Fruit fly (Drosophila melanogaster) whole organism, embryonic: ENCODE results near the gene spz5.
A peak's percentile ranks its signal among the peaks of the same experiment; 100 is the strongest.

Experiments
- Abd-B ChIP-seq: fragments of 200-800 bp; sonication (Bioruptor generic); optimal IDR thresholded peaks from 2 replicates; lab custom pipeline; 2018; ENCODE audit warnings: missing biosample characterization, mild to moderate bottlenecking, missing genetic modification characterization, moderate library complexity
- Adf1 ChIP-seq: fragments of 200-800 bp; sonication (Bioruptor generic); IDR thresholded peaks from 2 replicates; pipeline ENCODE4 v1.3.6; 2022; ENCODE audit warnings: missing biosample characterization, missing genetic modification characterization
- CG10147 ChIP-seq: fragments of 200-800 bp; sonication (Bioruptor generic); optimal IDR thresholded peaks from 2 replicates; lab custom pipeline; 2019; ENCODE audit warnings: missing biosample characterization, mild to moderate bottlenecking, missing genetic modification characterization, moderate library complexity
- CG10431 ChIP-seq: fragments of 200-800 bp; sonication (Bioruptor generic); optimal IDR thresholded peaks from 3 replicates; lab custom pipeline; 2018; ENCODE audit warnings: missing biosample characterization, mild to moderate bottlenecking, missing genetic modification characterization
- CG11696 ChIP-seq: fragments of 200-800 bp; sonication (Bioruptor generic); IDR thresholded peaks from 2 replicates; pipeline ENCODE4 v1.3.6; 2022; ENCODE audit warnings: missing biosample characterization, missing genetic modification characterization
- CG12236 ChIP-seq: fragments of 200-800 bp; sonication (Bioruptor generic); optimal IDR thresholded peaks from 2 replicates; lab custom pipeline; 2016; ENCODE audit warnings: missing biosample characterization, missing genetic modification characterization
- CG13123 ChIP-seq: fragments of 200-800 bp; sonication (Bioruptor generic); optimal IDR thresholded peaks from 2 replicates; lab custom pipeline; 2016; ENCODE audit warnings: missing biosample characterization, missing genetic modification characterization
- CG15269 ChIP-seq: fragments of 200-800 bp; sonication (Bioruptor generic); optimal IDR thresholded peaks from 2 replicates; lab custom pipeline; 2018; ENCODE audit warnings: missing biosample characterization, mild to moderate bottlenecking, missing genetic modification characterization, moderate library complexity
- CG18011 ChIP-seq: fragments of 200-800 bp; sonication (Bioruptor generic); optimal IDR thresholded peaks from 2 replicates; lab custom pipeline; 2017; ENCODE audit warnings: missing biosample characterization, missing genetic modification characterization, mild to moderate bottlenecking, moderate library complexity, missing genotype
- CG18764 ChIP-seq: fragments of 200-800 bp; sonication (Bioruptor generic); optimal IDR thresholded peaks from 3 replicates; lab custom pipeline; 2016; ENCODE audit warnings: missing biosample characterization, missing genetic modification characterization
- CG2202 ChIP-seq: fragments of 200-800 bp; sonication (Bioruptor generic); optimal IDR thresholded peaks from 2 replicates; lab custom pipeline; 2018; ENCODE audit warnings: missing biosample characterization, mild to moderate bottlenecking, missing genetic modification characterization
- CG30403 ChIP-seq: fragments of 200-800 bp; sonication (Bioruptor generic); optimal IDR thresholded peaks from 3 replicates; lab custom pipeline; 2016; ENCODE audit warnings: missing biosample characterization, missing genetic modification characterization
- CG3407 ChIP-seq: fragments of 200-800 bp; sonication (Bioruptor generic); optimal IDR thresholded peaks from 2 replicates; lab custom pipeline; 2018; ENCODE audit warnings: missing biosample characterization, mild to moderate bottlenecking, missing genetic modification characterization
- CG3726 ChIP-seq: fragments of 200-800 bp; sonication (Bioruptor generic); IDR thresholded peaks from 3 replicates; pipeline ENCODE4, ENCODE4 v1.3.6; 2022; ENCODE audit warnings: missing biosample characterization, missing genetic modification characterization
- CG5180 ChIP-seq: fragments of 200-800 bp; sonication (Bioruptor generic); optimal IDR thresholded peaks from 3 replicates; lab custom pipeline; 2017; ENCODE audit warnings: missing biosample characterization, missing genetic modification characterization, mild to moderate bottlenecking, moderate library complexity, missing genetic modification reagents
- CG6654 ChIP-seq: fragments of 200-800 bp; sonication (Bioruptor generic); optimal IDR thresholded peaks from 2 replicates; lab custom pipeline; 2017; ENCODE audit warnings: missing biosample characterization, mild to moderate bottlenecking, missing genetic modification characterization
- CG8290 ChIP-seq, 3 experiments: fragments of 200-800 bp; sonication (Bioruptor generic); optimal IDR thresholded peaks; 2 replicates each; lab custom pipeline; 2016 to 2019; ENCODE audit warnings: missing biosample characterization in 3 of 3, missing genetic modification characterization in 3 of 3, mild to moderate bottlenecking in 2 of 3, moderate library complexity in 1 of 3
- CkIIα-i1 ChIP-seq: fragments of 200-800 bp; sonication (Bioruptor generic); IDR thresholded peaks from 2 replicates; pipeline ENCODE4 v1.3.6; 2022; ENCODE audit warnings: missing biosample characterization, missing genetic modification characterization
- CrebB ChIP-seq: fragments of 200-800 bp; sonication (Bioruptor generic); optimal IDR thresholded peaks from 3 replicates; lab custom pipeline; 2018; ENCODE audit warnings: missing biosample characterization, mild to moderate bottlenecking, missing genetic modification characterization
- Dip2 ChIP-seq: fragments of 200-800 bp; sonication (Bioruptor generic); IDR thresholded peaks from 2 replicates; pipeline ENCODE4 v1.3.6; 2022; ENCODE audit warnings: missing biosample characterization, missing genetic modification characterization
- ERR ChIP-seq: fragments of 200-800 bp; sonication (Bioruptor generic); optimal IDR thresholded peaks from 2 replicates; lab custom pipeline; 2016; ENCODE audit warnings: missing biosample characterization, missing genetic modification characterization
- Fer1 ChIP-seq: fragments of 200-800 bp; sonication (Bioruptor generic); optimal IDR thresholded peaks from 2 replicates; lab custom pipeline; 2017; ENCODE audit warnings: missing biosample characterization, mild to moderate bottlenecking, missing genetic modification characterization
- H15 ChIP-seq: fragments of 200-800 bp; sonication (Bioruptor generic); IDR thresholded peaks from 3 replicates; pipeline ENCODE4 v1.3.6; 2022; ENCODE audit warnings: missing biosample characterization, missing genetic modification characterization
- HLH3B ChIP-seq: fragments of 200-800 bp; sonication (Bioruptor generic); IDR thresholded peaks from 2 replicates; pipeline ENCODE4 v1.3.6; 2022; ENCODE audit warnings: missing biosample characterization, missing genetic modification characterization
- Hr51 ChIP-seq, 2 experiments: fragments of 200-800 bp; sonication (Bioruptor generic); optimal IDR thresholded peaks; 2 replicates in 1 of 2; 3 replicates in 1 of 2; lab custom pipeline; 2016 to 2018; ENCODE audit warnings: missing biosample characterization in 2 of 2, missing genetic modification characterization in 2 of 2, mild to moderate bottlenecking in 1 of 2, moderate library complexity in 1 of 2
- Rfx ChIP-seq: fragments of 200-800 bp; sonication (Bioruptor generic); IDR thresholded peaks from 2 replicates; pipeline ENCODE4 v1.3.6; 2022; ENCODE audit warnings: missing biosample characterization, missing genetic modification characterization
- Scr ChIP-seq: fragments of 200-800 bp; sonication (Bioruptor generic); IDR thresholded peaks from 2 replicates; pipeline ENCODE4 v1.3.6; 2022; ENCODE audit warnings: missing biosample characterization, missing genetic modification characterization; ENCODE audit not compliant: partially characterized antibody
- Ssrp ChIP-seq: fragments of 200-800 bp; sonication (Bioruptor generic); optimal IDR thresholded peaks from 2 replicates; lab custom pipeline; 2018; ENCODE audit warnings: missing biosample characterization, mild to moderate bottlenecking, missing genetic modification characterization, moderate library complexity
- Xrp1 ChIP-seq: fragments of 200-800 bp; sonication (Bioruptor generic); IDR thresholded peaks from 2 replicates; pipeline ENCODE4 v1.3.6; 2022; ENCODE audit warnings: missing biosample characterization, missing genetic modification characterization
- ab ChIP-seq: fragments of 200-800 bp; sonication (Bioruptor generic); optimal IDR thresholded peaks from 2 replicates; lab custom pipeline; 2016; ENCODE audit warnings: missing biosample characterization, missing genetic modification characterization
- bab2 ChIP-seq: fragments of 200-800 bp; sonication (Bioruptor generic); optimal IDR thresholded peaks from 2 replicates; lab custom pipeline; 2016; ENCODE audit warnings: missing biosample characterization, missing genetic modification characterization
- cad ChIP-seq: fragments of >200 bp; optimal IDR thresholded peaks from 2 replicates; lab custom pipeline; 2017; ENCODE audit warnings: missing biosample characterization, missing genetic modification characterization
- crp ChIP-seq, 2 experiments: fragments of 200-800 bp; sonication (Bioruptor generic); optimal IDR thresholded peaks; 2 replicates in 1 of 2; 3 replicates in 1 of 2; lab custom pipeline; 2017; ENCODE audit warnings: missing biosample characterization in 2 of 2, missing genetic modification characterization in 2 of 2, mild to moderate bottlenecking in 1 of 2, moderate library complexity in 1 of 2
- dmrt11E ChIP-seq: fragments of 200-800 bp; sonication (Bioruptor generic); optimal IDR thresholded peaks from 3 replicates; lab custom pipeline; 2018; ENCODE audit warnings: missing biosample characterization, mild to moderate bottlenecking, missing genetic modification characterization, moderate library complexity
- ems ChIP-seq: fragments of 200-800 bp; sonication (Bioruptor generic); optimal IDR thresholded peaks from 3 replicates; lab custom pipeline; 2016; ENCODE audit warnings: missing biosample characterization, missing genetic modification characterization
- gem ChIP-seq: fragments of 200-800 bp; sonication (Bioruptor generic); optimal IDR thresholded peaks from 2 replicates; lab custom pipeline; 2019; ENCODE audit warnings: missing biosample characterization, mild to moderate bottlenecking, missing genetic modification characterization, moderate library complexity
- gt ChIP-seq: fragments of 200-800 bp; sonication (Bioruptor generic); IDR thresholded peaks from 2 replicates; pipeline ENCODE4 v1.3.6; 2022; ENCODE audit warnings: missing biosample characterization, missing genetic modification characterization
- lab ChIP-seq: fragments of 200-800 bp; sonication (Bioruptor generic); optimal IDR thresholded peaks from 3 replicates; lab custom pipeline; 2017; ENCODE audit warnings: missing biosample characterization, missing genetic modification characterization, mild to moderate bottlenecking, moderate library complexity, missing genetic modification reagents
- lilli ChIP-seq: fragments of 200-800 bp; sonication (Bioruptor generic); optimal IDR thresholded peaks from 3 replicates; lab custom pipeline; 2016; ENCODE audit warnings: missing biosample characterization, missing genetic modification characterization
- mirr ChIP-seq: fragments of 200-800 bp; sonication (Bioruptor generic); optimal IDR thresholded peaks from 3 replicates; lab custom pipeline; 2018; ENCODE audit warnings: missing biosample characterization, mild to moderate bottlenecking, missing genetic modification characterization
- nmo ChIP-seq: fragments of 200-800 bp; sonication (Bioruptor generic); optimal IDR thresholded peaks from 2 replicates; lab custom pipeline; 2018; ENCODE audit warnings: missing biosample characterization, mild to moderate bottlenecking, missing genetic modification characterization, moderate library complexity
- odd ChIP-seq: fragments of 200-800 bp; sonication (Bioruptor generic); optimal IDR thresholded peaks from 2 replicates; lab custom pipeline; 2017; ENCODE audit warnings: missing biosample characterization, mild to moderate bottlenecking, missing genetic modification characterization
- pfk ChIP-seq: fragments of 200-800 bp; sonication (Bioruptor generic); optimal IDR thresholded peaks from 2 replicates; lab custom pipeline; 2018; ENCODE audit warnings: missing biosample characterization, mild to moderate bottlenecking, missing genetic modification characterization, moderate library complexity
- repo ChIP-seq: fragments of 200-800 bp; sonication (Bioruptor generic); optimal IDR thresholded peaks from 2 replicates; lab custom pipeline; 2016; ENCODE audit warnings: missing biosample characterization, missing genetic modification characterization
- scrt ChIP-seq: fragments of 200-800 bp; sonication (Bioruptor generic); optimal IDR thresholded peaks from 2 replicates; lab custom pipeline; 2018; ENCODE audit warnings: missing biosample characterization, mild to moderate bottlenecking, missing genetic modification characterization, moderate library complexity
- sd ChIP-seq: fragments of 200-800 bp; sonication (Bioruptor generic); optimal IDR thresholded peaks from 3 replicates; lab custom pipeline; 2018; ENCODE audit warnings: missing biosample characterization, mild to moderate bottlenecking, missing genetic modification characterization, moderate library complexity
- sens ChIP-seq: fragments of 200-800 bp; sonication (Bioruptor generic); peaks from one replicate; lab custom pipeline; 2016; ENCODE audit warnings: missing biosample characterization, missing genetic modification characterization
- trh ChIP-seq: fragments of 200-800 bp; sonication (Bioruptor generic); optimal IDR thresholded peaks from 2 replicates; lab custom pipeline; 2016; ENCODE audit warnings: missing biosample characterization, missing genetic modification characterization
- wek ChIP-seq: fragments of 200-800 bp; sonication (Bioruptor generic); optimal IDR thresholded peaks from 3 replicates; lab custom pipeline; 2018; ENCODE audit warnings: missing biosample characterization, mild to moderate bottlenecking, missing genetic modification characterization, moderate library complexity
- wor ChIP-seq: fragments of 200-800 bp; sonication (Bioruptor generic); IDR thresholded peaks from 2 replicates; pipeline ENCODE4 v1.3.6; 2022; ENCODE audit warnings: missing biosample characterization, missing genetic modification characterization

The spz5 gene

dm6 chr3L:2851771-2852170 lies 40.2 kb downstream of the spz5 start (continued):
- TF ChIP-seq Scr (GFP tag; lab: Robert Waterston, UW) = peak; percentile 41; the same call in 1 of the 2 replicates
- TF ChIP-seq repo (GFP tag; lab: Kevin White, UChicago) = peak; percentile 47
- TF ChIP-seq CG10147 (GFP tag; lab: Kevin White, UChicago) = no peak
- peak; percentile 20 for TF ChIP-seq Ssrp
- peak; percentile 68 for TF ChIP-seq nmo (GFP tag; lab: Kevin White, UChicago)
- TF ChIP-seq Adf1 (GFP tag; lab: Robert Waterston, UW) = peak; percentile 16; the same call in 1 of the 2 replicates
- TF ChIP-seq trh (GFP tag; lab: Kevin White, UChicago) = no peak
- TF ChIP-seq wek (GFP tag; lab: Kevin White, UChicago) = no peak
- TF ChIP-seq scrt (GFP tag; lab: Kevin White, UChicago) = peak; percentile 18
- TF ChIP-seq gt (GFP tag; lab: Robert Waterston, UW) = no peak
- no peak for TF ChIP-seq CG10431 (GFP tag; lab: Kevin White, UChicago)
- TF ChIP-seq CG30403 (GFP tag; lab: Kevin White, UChicago) = peak; percentile 80
- TF ChIP-seq Dip2 (GFP tag; lab: Robert Waterston, UW) = no peak
- peak; percentile 54 for TF ChIP-seq bab2 (GFP tag; lab: Kevin White, UChicago)
- peak; percentile 12 for TF ChIP-seq CG6654 (GFP tag; lab: Kevin White, UChicago)
- TF ChIP-seq mirr (GFP tag; lab: Kevin White, UChicago) = no peak
- TF ChIP-seq sens (GFP tag; lab: Kevin White, UChicago) = peak; percentile 84
- TF ChIP-seq ERR (GFP tag; lab: Kevin White, UChicago) = peak; percentile 26
- no peak for TF ChIP-seq CG5180 (GFP tag; lab: Kevin White, UChicago)
- peak; percentile 75 for TF ChIP-seq Abd-B (GFP tag; lab: Kevin White, UChicago)
- no peak for TF ChIP-seq CG3407 (GFP tag; lab: Kevin White, UChicago)
- TF ChIP-seq Xrp1 = peak; percentile 36
- TF ChIP-seq CrebB (tag; lab: Kevin White, UChicago) = no peak
- peak; percentile 19 for TF ChIP-seq ab (GFP tag; lab: Kevin White, UChicago)
- no peak for TF ChIP-seq CG2202 (tag; lab: Kevin White, UChicago)
- TF ChIP-seq CkIIα-i1 = no peak
- no peak for TF ChIP-seq CG18011 (GFP tag; lab: Kevin White, UChicago)
- TF ChIP-seq CG13123 (GFP tag; lab: Kevin White, UChicago) = peak; percentile 56
- TF ChIP-seq CG15269 (tag; lab: Kevin White, UChicago) = no peak
- no peak for TF ChIP-seq pfk
- TF ChIP-seq H15 (GFP tag; lab: Robert Waterston, UW) = peak; percentile 72; the same call in 2 of the 3 replicates
- TF ChIP-seq wor (GFP tag; lab: Robert Waterston, UW) = no peak
- TF ChIP-seq CG8290 (GFP tag; optimal IDR thresholded peaks at IDR 0.05; lab: Kevin White, UChicago) = peak; percentile 75
- TF ChIP-seq CG8290 (tag; optimal IDR thresholded peaks at IDR 0.05; lab: Kevin White, UChicago) = peak in 1 of 2 experiments; percentile 82
- no peak for TF ChIP-seq CG11696 (GFP tag; lab: Robert Waterston, UW)
- peak; percentile 72 for TF ChIP-seq lilli (GFP tag; lab: Kevin White, UChicago)
- peak; percentile 9 to 40 for TF ChIP-seq Hr51 (GFP tag; optimal IDR thresholded peaks at IDR 0.05; lab: Kevin White, UChicago)
- peak; percentile 46 for TF ChIP-seq Fer1 (GFP tag; lab: Kevin White, UChicago)
- TF ChIP-seq CG3726 (GFP tag; lab: Robert Waterston, UW) = peak; percentile 33; the same call in 1 of the 3 replicates
- peak; percentile 33; the same call in 1 of the 2 replicates for TF ChIP-seq HLH3B (GFP tag; lab: Robert Waterston, UW)
- TF ChIP-seq crp (GFP tag; optimal IDR thresholded peaks at IDR 0.05; lab: Kevin White, UChicago) = no peak
- peak; percentile 52 for TF ChIP-seq CG18764 (GFP tag; lab: Kevin White, UChicago)
- TF ChIP-seq cad (GFP tag; lab: Kevin White, UChicago) = no peak
- TF ChIP-seq ems = peak; percentile 44
- peak; percentile 47 for TF ChIP-seq lab (GFP tag; lab: Kevin White, UChicago)
- TF ChIP-seq gem (tag; lab: Kevin White, UChicago) = peak; percentile 61
- TF ChIP-seq CG12236 (GFP tag; lab: Kevin White, UChicago) = peak; percentile 39
- peak; percentile 42 for TF ChIP-seq dmrt11E (tag; lab: Kevin White, UChicago)
- TF ChIP-seq odd (GFP tag; lab: Kevin White, UChicago) = no peak
- TF ChIP-seq sd (tag; lab: Kevin White, UChicago) = peak; percentile 46
- peak; percentile 90 for TF ChIP-seq Rfx
